Worm (Caenorhabditis elegans): ENCODE data around the gene lron-12.

ce11 chrIII:12077456-12077855 is 40.8 kb downstream of the lron-12 start, which contains the start of gene php-3:
- TF ChIP-seq hmg-4 (GFP tag; optimal IDR thresholded peaks at IDR 0.05) (no peak), ama-1 (optimal IDR thresholded peaks at IDR 0.05) (no peak), tra-4 (tag; optimal IDR thresholded peaks at IDR 0.05) (no peak), B0310.2 (tag; optimal IDR thresholded peaks at IDR 0.05) (no peak), scrt-1 (GFP tag; IDR thresholded peaks at IDR 0.05) (no peak), ceh-36 (tag; optimal IDR thresholded peaks at IDR 0.05) (no peak), F13C5.2 (tag; optimal IDR thresholded peaks at IDR 0.05) (no peak), ceh-13 (GFP tag; optimal IDR thresholded peaks at IDR 0.05) (no peak), hmbx-1 (tag; optimal IDR thresholded peaks at IDR 0.05) (no peak)

Data from whole organism, early embryonic.